In the genomic region with DNA sequence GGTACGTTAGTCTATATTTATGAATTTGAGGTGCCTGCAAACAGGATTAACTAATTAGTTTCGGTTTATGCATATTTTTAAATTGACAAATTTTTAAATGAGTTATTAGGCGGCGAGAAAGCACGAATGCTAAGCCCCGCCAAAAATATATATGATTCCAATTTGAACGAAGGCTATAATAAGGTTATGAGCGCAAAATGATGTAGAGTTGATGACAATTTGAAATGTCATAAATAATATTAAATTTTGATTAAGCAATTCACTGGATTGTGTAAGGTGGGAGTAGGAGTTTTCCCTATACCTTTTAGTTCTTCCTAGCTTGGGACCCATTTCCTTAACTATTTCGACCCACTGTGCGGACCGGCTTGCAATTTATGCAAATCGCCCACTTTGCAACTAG, we compare ENCODE assay signal across 2 fruit fly cellular contexts.
TF ChIP-seq lines count a peak whose summit lies in the region.

No protein-coding gene starts in this region.

TF ChIP-seq in whole organism, embryonic, 481 proteins besides CTCF, POLR2A, EP300 and RAD21 (continued from another document and continues in another):
- no peak for TF ChIP-seq CG14965 (GFP tag; optimal IDR thresholded peaks at IDR 0.05; lab: Kevin White, UChicago; ENCODE audit: borderline replicate concordance)
- TF ChIP-seq CG17829 (tag; optimal IDR thresholded peaks at IDR 0.05; lab: Kevin White, UChicago), result no peak
- no peak for TF ChIP-seq CG2712 (tag; optimal IDR thresholded peaks at IDR 0.05; lab: Kevin White, UChicago)
- TF ChIP-seq shn (GFP tag; optimal IDR thresholded peaks at IDR 0.05; lab: Kevin White, UChicago), result no peak
- no peak for TF ChIP-seq Nf-YA (GFP tag; IDR thresholded peaks at IDR 0.05; lab: Robert Waterston, UW)
- TF ChIP-seq odd (GFP tag; optimal IDR thresholded peaks at IDR 0.05; lab: Kevin White, UChicago), result no peak
- no peak for TF ChIP-seq br (optimal IDR thresholded peaks at IDR 0.05; lab: Kevin White, UChicago)
- no peak for TF ChIP-seq lov (optimal IDR thresholded peaks at IDR 0.05; lab: Kevin White, UChicago)
- no peak for TF ChIP-seq lov (GFP tag; IDR thresholded peaks at IDR 0.05; lab: Robert Waterston, UW)
- TF ChIP-seq CG1529 (GFP tag; optimal IDR thresholded peaks at IDR 0.05; lab: Kevin White, UChicago), result no peak
- TF ChIP-seq Ptx1 (GFP tag; IDR thresholded peaks at IDR 0.05; lab: Robert Waterston, UW), result 0 out of 2 replicates have a peak, but pooled peaks have one; percentile 27
- TF ChIP-seq HmgD (GFP tag; optimal IDR thresholded peaks at IDR 0.05; lab: Kevin White, UChicago), result no peak
- no peak for TF ChIP-seq Hr39 (optimal IDR thresholded peaks at IDR 0.05; lab: Kevin White, UChicago)
- TF ChIP-seq Sry-β (GFP tag; optimal IDR thresholded peaks at IDR 0.05; lab: Kevin White, UChicago), result no peak
- TF ChIP-seq MBD-R2 (GFP tag; IDR thresholded peaks at IDR 0.05; lab: Robert Waterston, UW), result no peak
- no peak for TF ChIP-seq sug (tag; optimal IDR thresholded peaks at IDR 0.05; lab: Kevin White, UChicago)
- no peak for TF ChIP-seq ash1 (GFP tag; optimal IDR thresholded peaks at IDR 0.05; lab: Kevin White, UChicago)
- TF ChIP-seq gcm (GFP tag; optimal IDR thresholded peaks at IDR 0.05; lab: Kevin White, UChicago), result no peak
- TF ChIP-seq CG2202 (tag; optimal IDR thresholded peaks at IDR 0.05; lab: Kevin White, UChicago), result no peak
- no peak for TF ChIP-seq CG4360 (GFP tag; IDR thresholded peaks at IDR 0.05; lab: Robert Waterston, UW)
- TF ChIP-seq Pdp1 (GFP tag; optimal IDR thresholded peaks at IDR 0.05; lab: Kevin White, UChicago), result peak in 1 of 2 experiments; percentile 2
- TF ChIP-seq pan (optimal IDR thresholded peaks at IDR 0.05; lab: Kevin White, UChicago), result no peak
- TF ChIP-seq pan (GFP tag; optimal IDR thresholded peaks at IDR 0.05 in 1 of 2, IDR thresholded peaks at IDR 0.05 in 1 of 2), result no peak
- TF ChIP-seq CG15073 (GFP tag; optimal IDR thresholded peaks at IDR 0.05; lab: Kevin White, UChicago), result no peak
- no peak for TF ChIP-seq CG18764 (GFP tag; optimal IDR thresholded peaks at IDR 0.05; lab: Kevin White, UChicago)
- no peak for TF ChIP-seq tup (GFP tag; optimal IDR thresholded peaks at IDR 0.05; lab: Kevin White, UChicago)
- no peak for TF ChIP-seq disco-r (GFP tag; optimal IDR thresholded peaks at IDR 0.05; lab: Kevin White, UChicago)
- peak; percentile 60 for TF ChIP-seq Med (GFP tag; lab: Kevin White, UChicago)
- TF ChIP-seq CG13296 (GFP tag; optimal IDR thresholded peaks at IDR 0.05; lab: Kevin White, UChicago), result no peak
- no peak for TF ChIP-seq Oaz (GFP tag; IDR thresholded peaks at IDR 0.05; lab: Robert Waterston, UW)
- no peak for TF ChIP-seq MESR4 (GFP tag; optimal IDR thresholded peaks at IDR 0.05; lab: Kevin White, UChicago)
- no peak for TF ChIP-seq ttk (GFP tag; IDR thresholded peaks at IDR 0.05; lab: Robert Waterston, UW)
- TF ChIP-seq da (GFP tag; optimal IDR thresholded peaks at IDR 0.05; lab: Kevin White, UChicago), result no peak
- TF ChIP-seq sima (GFP tag; optimal IDR thresholded peaks at IDR 0.05; lab: Kevin White, UChicago), result no peak
- TF ChIP-seq knrl (GFP tag; IDR thresholded peaks at IDR 0.05; lab: Robert Waterston, UW; ENCODE audit: partially characterized antibody), result no peak
- TF ChIP-seq lmd (GFP tag; IDR thresholded peaks at IDR 0.05; lab: Robert Waterston, UW), result peak; percentile 26; the same call in 1 of the 2 replicates
- no peak for TF ChIP-seq fd96Cb (tag; optimal IDR thresholded peaks at IDR 0.05; lab: Kevin White, UChicago)
- peak; percentile 23 for TF ChIP-seq Sox102F (GFP tag; optimal IDR thresholded peaks at IDR 0.05; lab: Kevin White, UChicago)
- no peak for TF ChIP-seq CG7786 (GFP tag; optimal IDR thresholded peaks at IDR 0.05; lab: Kevin White, UChicago)
- no peak for TF ChIP-seq CG16779 (GFP tag; IDR thresholded peaks at IDR 0.05; lab: Robert Waterston, UW)
- TF ChIP-seq wek (GFP tag; optimal IDR thresholded peaks at IDR 0.05; lab: Kevin White, UChicago), result no peak
- TF ChIP-seq sr (GFP tag; IDR thresholded peaks at IDR 0.05; lab: Robert Waterston, UW), result no peak
- TF ChIP-seq Xbp1 (GFP tag; optimal IDR thresholded peaks at IDR 0.05; lab: Kevin White, UChicago), result peak; percentile 11
- peak; percentile 6 for TF ChIP-seq sens (GFP tag; lab: Kevin White, UChicago)
- TF ChIP-seq jing (GFP tag; optimal IDR thresholded peaks at IDR 0.05; lab: Kevin White, UChicago), result no peak
- TF ChIP-seq CG11723 (GFP tag; optimal IDR thresholded peaks at IDR 0.05; lab: Kevin White, UChicago), result no peak
- TF ChIP-seq pzg (GFP tag; optimal IDR thresholded peaks at IDR 0.05; lab: Kevin White, UChicago), result no peak
- TF ChIP-seq CG11093 (GFP tag; IDR thresholded peaks at IDR 0.05; lab: Robert Waterston, UW), result no peak
- TF ChIP-seq sim (GFP tag; IDR thresholded peaks at IDR 0.05; lab: Robert Waterston, UW), result no peak
- TF ChIP-seq dmrt99B (tag; optimal IDR thresholded peaks at IDR 0.05; lab: Kevin White, UChicago), result peak; percentile 33
- TF ChIP-seq CG12744 (GFP tag; optimal IDR thresholded peaks at IDR 0.05; lab: Kevin White, UChicago), result no peak
- TF ChIP-seq CG32772 (GFP tag; IDR thresholded peaks at IDR 0.05; lab: Robert Waterston, UW), result no peak
- no peak for TF ChIP-seq chif (GFP tag; optimal IDR thresholded peaks at IDR 0.05; lab: Kevin White, UChicago)
- TF ChIP-seq CG5953 (GFP tag; IDR thresholded peaks at IDR 0.05; lab: Robert Waterston, UW), result no peak
- no peak for TF ChIP-seq Sox100B (GFP tag; optimal IDR thresholded peaks at IDR 0.05; lab: Kevin White, UChicago)
- peak; percentile 18 for TF ChIP-seq lab (GFP tag; optimal IDR thresholded peaks at IDR 0.05; lab: Kevin White, UChicago)
- peak; percentile 29 for TF ChIP-seq CG11504 (tag; optimal IDR thresholded peaks at IDR 0.05; lab: Kevin White, UChicago)
- no peak for TF ChIP-seq gro (GFP tag; optimal IDR thresholded peaks at IDR 0.05; lab: Kevin White, UChicago)
- TF ChIP-seq CG6683 (GFP tag; optimal IDR thresholded peaks at IDR 0.05; lab: Kevin White, UChicago), result no peak
- no peak for TF ChIP-seq CG6254 (GFP tag; optimal IDR thresholded peaks at IDR 0.05; lab: Kevin White, UChicago)
- TF ChIP-seq CHES-1-like (GFP tag; optimal IDR thresholded peaks at IDR 0.05; lab: Kevin White, UChicago), result no peak
- TF ChIP-seq twi (tag; optimal IDR thresholded peaks at IDR 0.05; lab: Kevin White, UChicago), result no peak
- no peak for TF ChIP-seq gcm2 (GFP tag; optimal IDR thresholded peaks at IDR 0.05; lab: Kevin White, UChicago)
- TF ChIP-seq CG9727 (GFP tag; optimal IDR thresholded peaks at IDR 0.05; lab: Kevin White, UChicago), result no peak
- no peak for TF ChIP-seq CG12104 (GFP tag; optimal IDR thresholded peaks at IDR 0.05; lab: Kevin White, UChicago)
- 0 out of 2 replicates have a peak, but pooled peaks have one; percentile 21 for TF ChIP-seq CG6689 (GFP tag; IDR thresholded peaks at IDR 0.05; lab: Robert Waterston, UW)
- no peak for TF ChIP-seq CG31388 (GFP tag; optimal IDR thresholded peaks at IDR 0.05; lab: Kevin White, UChicago)

TF ChIP-seq in whole organism, prepupa, 60 proteins besides CTCF, POLR2A, EP300 and RAD21 (continued from another document):
- TF ChIP-seq net (GFP tag; optimal IDR thresholded peaks at IDR 0.05; lab: Kevin White, UChicago) (peak; percentile 65), CG4318 (GFP tag; optimal IDR thresholded peaks at IDR 0.05; lab: Kevin White, UChicago) (peak; percentile 36), CG6163 (GFP tag; IDR thresholded peaks at IDR 0.05; lab: Robert Waterston, UW) (peak; percentile 75), Gug (GFP tag; IDR thresholded peaks at IDR 0.05; lab: Robert Waterston, UW) (no peak), eg (GFP tag; IDR thresholded peaks at IDR 0.05; lab: Robert Waterston, UW) (peak; percentile 69), CG1621 (tag; optimal IDR thresholded peaks at IDR 0.05; lab: Kevin White, UChicago) (no peak), Eip75B (GFP tag; optimal IDR thresholded peaks at IDR 0.05; lab: Kevin White, UChicago) (peak; percentile 66), pdm3 (GFP tag; optimal IDR thresholded peaks at IDR 0.05; lab: Kevin White, UChicago) (peak; percentile 60), fkh (GFP tag; optimal IDR thresholded peaks at IDR 0.05; lab: Kevin White, UChicago) (no peak), Hr39 (GFP tag; optimal IDR thresholded peaks at IDR 0.05; lab: Kevin White, UChicago) (peak; percentile 29), Ets21C (GFP tag; optimal IDR thresholded peaks at IDR 0.05; lab: Kevin White, UChicago) (peak; percentile 3), CG11294 (GFP tag; IDR thresholded peaks at IDR 0.05; lab: Robert Waterston, UW) (no peak), CG10669 (GFP tag; optimal IDR thresholded peaks at IDR 0.05; lab: Kevin White, UChicago) (peak; percentile 20), CG15336 (GFP tag; IDR thresholded peaks at IDR 0.05; lab: Robert Waterston, UW) (peak; percentile 57; the same call in 1 of the 2 replicates), acj6 (GFP tag; optimal IDR thresholded peaks at IDR 0.05; lab: Kevin White, UChicago) (peak; percentile 39), CG6808 (GFP tag; optimal IDR thresholded peaks at IDR 0.05; lab: Kevin White, UChicago) (peak; percentile 57), CG3032 (tag; optimal IDR thresholded peaks at IDR 0.05; lab: Kevin White, UChicago) (peak; percentile 25), Lpt (GFP tag; optimal IDR thresholded peaks at IDR 0.05; lab: Kevin White, UChicago) (peak; percentile 66), fd85E (GFP tag; optimal IDR thresholded peaks at IDR 0.05; lab: Kevin White, UChicago) (no peak), CG31627 (GFP tag; optimal IDR thresholded peaks at IDR 0.05; lab: Kevin White, UChicago) (peak; percentile 31), ss (GFP tag; optimal IDR thresholded peaks at IDR 0.05; lab: Kevin White, UChicago) (no peak), fd59A (GFP tag; optimal IDR thresholded peaks at IDR 0.05; lab: Kevin White, UChicago) (peak; percentile 28), Sox14 (GFP tag; optimal IDR thresholded peaks at IDR 0.05; lab: Kevin White, UChicago) (peak; percentile 49), Met (GFP tag; optimal IDR thresholded peaks at IDR 0.05; lab: Kevin White, UChicago) (peak; percentile 47), CG10631 (GFP tag; optimal IDR thresholded peaks at IDR 0.05; lab: Kevin White, UChicago) (peak; percentile 38), dsx (GFP tag; optimal IDR thresholded peaks at IDR 0.05; lab: Kevin White, UChicago; ENCODE audit: poor library complexity, severe bottlenecking) (no peak), CG6854 (GFP tag; optimal IDR thresholded peaks at IDR 0.05; lab: Kevin White, UChicago) (no peak), CG8632 (GFP tag; optimal IDR thresholded peaks at IDR 0.05; lab: Kevin White, UChicago) (peak; percentile 44), vri (GFP tag; optimal IDR thresholded peaks at IDR 0.05; lab: Kevin White, UChicago) (no peak), Eip93F (GFP tag; optimal IDR thresholded peaks at IDR 0.05; lab: Kevin White, UChicago) (no peak), svp (GFP tag; lab: Kevin White, UChicago) (peak; percentile 81), CG3919 (GFP tag; optimal IDR thresholded peaks at IDR 0.05; lab: Kevin White, UChicago) (peak; percentile 65), Hr38 (GFP tag; optimal IDR thresholded peaks at IDR 0.05; lab: Kevin White, UChicago) (no peak), CG32006 (GFP tag; optimal IDR thresholded peaks at IDR 0.05; lab: Kevin White, UChicago) (peak; percentile 77), Sox15 (GFP tag; optimal IDR thresholded peaks at IDR 0.05; lab: Kevin White, UChicago) (peak; percentile 24), Blimp-1 (GFP tag; optimal IDR thresholded peaks at IDR 0.05; lab: Kevin White, UChicago) (no peak), topi (GFP tag; optimal IDR thresholded peaks at IDR 0.05; lab: Kevin White, UChicago) (peak; percentile 55), spab (GFP tag; optimal IDR thresholded peaks at IDR 0.05; lab: Kevin White, UChicago) (peak; percentile 37)
